Fruit fly (Drosophila melanogaster): ENCODE results near the gene Elp6.

- TF ChIP-seq h (optimal IDR thresholded peaks at IDR 0.05) = no peak
- no peak for TF ChIP-seq insv (optimal IDR thresholded peaks at IDR 0.05)
These were observed 53.6 kb downstream of the Elp6 start, which contains the start of gene CG44142 for dm6 chr3R:13313088-13313487.

Data from Kc167 (cell line).